Worm (Caenorhabditis elegans) whole organism, L3 larva: Measurements from ENCODE around the gene rike-1.

Experiments
- aly-2 ChIP-seq: fragments of 150-350 bp; optimal IDR thresholded peaks from 2 replicates; lab custom pipeline; 2014; ENCODE audit warnings: missing biosample characterization, missing genetic modification characterization
- ama-1 ChIP-seq: fragments of 150-350 bp; optimal IDR thresholded peaks from 2 replicates; lab custom pipeline; 2018
- ceh-9 ChIP-seq: sonication (generic microtip); optimal IDR thresholded peaks from 2 replicates; lab custom pipeline; 2018; ENCODE audit warnings: missing biosample characterization, missing genetic modification characterization
- daf-12 ChIP-seq: fragments of 150-350 bp; optimal IDR thresholded peaks from 2 replicates; lab custom pipeline; 2014; ENCODE audit warnings: missing biosample characterization, missing genetic modification reagents, missing genetic modification characterization
- egl-27 ChIP-seq: sonication (generic microtip); optimal IDR thresholded peaks from 4 replicates; lab custom pipeline; 2017; ENCODE audit warnings: missing biosample characterization, missing genetic modification reagents, missing genetic modification characterization
- egl-5 ChIP-seq: fragments of 150-350 bp; optimal IDR thresholded peaks from 2 replicates; lab custom pipeline; 2017; ENCODE audit warnings: missing biosample characterization, missing genetic modification reagents, missing genetic modification characterization, inconsistent platforms
- elt-2 ChIP-seq: sonication (generic microtip); optimal IDR thresholded peaks from 2 replicates; lab custom pipeline; 2016; ENCODE audit warnings: missing genetic modification reagents, mild to moderate bottlenecking, missing genetic modification characterization, missing compliant biosample characterization
- elt-3 ChIP-seq, 3 experiments: fragments of 150-350 bp in 1 of 3; sonication (generic microtip) in 2 of 3; optimal IDR thresholded peaks; 2 replicates in 2 of 3; 4 replicates in 1 of 3; lab custom pipeline; 2014 to 2017; ENCODE audit warnings: missing biosample characterization in 3 of 3, missing genetic modification characterization in 3 of 3
- eor-1 ChIP-seq, 2 experiments: fragments of 150-350 bp; optimal IDR thresholded peaks; 2 replicates each; lab custom pipeline; 2014 to 2018; ENCODE audit warnings: missing biosample characterization in 2 of 2, missing genetic modification characterization in 2 of 2
- fkh-10 ChIP-seq: sonication (generic microtip); optimal IDR thresholded peaks from 2 replicates; lab custom pipeline; 2017; ENCODE audit warnings: missing biosample characterization, missing genetic modification reagents, missing genetic modification characterization
- fkh-2 ChIP-seq: fragments of 150-350 bp; optimal IDR thresholded peaks from 2 replicates; lab custom pipeline; 2014; ENCODE audit warnings: missing biosample characterization, missing genetic modification reagents, missing genetic modification characterization
- hmg-11 ChIP-seq: sonication (generic microtip); optimal IDR thresholded peaks from 2 replicates; lab custom pipeline; 2016; ENCODE audit warnings: missing genetic modification characterization, missing compliant biosample characterization
- jun-1 ChIP-seq: fragments of 150-350 bp; optimal IDR thresholded peaks from 2 replicates; lab custom pipeline; 2014; ENCODE audit warnings: missing biosample characterization, missing genetic modification reagents, missing genetic modification characterization
- lin-15B ChIP-seq: fragments of 150-350 bp; optimal IDR thresholded peaks from 2 replicates; lab custom pipeline; 2014; ENCODE audit warnings: missing biosample characterization, missing genetic modification characterization
- lsy-12 ChIP-seq: sonication (generic microtip); optimal IDR thresholded peaks from 2 replicates; lab custom pipeline; 2016; ENCODE audit warnings: mild to moderate bottlenecking, missing genetic modification characterization, missing compliant biosample characterization
- mml-1 ChIP-seq: fragments of 150-350 bp; sonication (generic microtip); optimal IDR thresholded peaks from 3 replicates; lab custom pipeline; 2014; ENCODE audit warnings: missing biosample characterization, missing genetic modification characterization
- nfya-1 ChIP-seq: sonication (generic microtip); optimal IDR thresholded peaks from 2 replicates; lab custom pipeline; 2017; ENCODE audit warnings: missing genetic modification characterization, mild to moderate bottlenecking, missing compliant biosample characterization, antibody characterized with exemption, moderate library complexity; ENCODE audit not compliant: insufficient read depth
- nhr-12 ChIP-seq: fragments of 150-350 bp; optimal IDR thresholded peaks from 2 replicates; lab custom pipeline; 2014; ENCODE audit warnings: missing biosample characterization, missing genetic modification characterization
- nhr-23 ChIP-seq: fragments of 150-350 bp; optimal IDR thresholded peaks from 2 replicates; lab custom pipeline; 2014; ENCODE audit warnings: missing biosample characterization, missing genetic modification reagents, missing genetic modification characterization
- nhr-237 ChIP-seq: fragments of 150-350 bp; optimal IDR thresholded peaks from 2 replicates; lab custom pipeline; 2014; ENCODE audit warnings: missing biosample characterization, missing genetic modification characterization
- nhr-25 ChIP-seq: sonication (generic microtip); optimal IDR thresholded peaks from 2 replicates; lab custom pipeline; 2017; ENCODE audit warnings: missing biosample characterization, missing genetic modification characterization
- nhr-28 ChIP-seq: fragments of 150-350 bp; optimal IDR thresholded peaks from 2 replicates; lab custom pipeline; 2014; ENCODE audit warnings: missing biosample characterization, missing genetic modification characterization
- nhr-43 ChIP-seq: sonication (generic microtip); optimal IDR thresholded peaks from 2 replicates; lab custom pipeline; 2016; ENCODE audit warnings: mild to moderate bottlenecking, missing genetic modification characterization, missing compliant biosample characterization; ENCODE audit not compliant: poor library complexity, severe bottlenecking
- nhr-67 ChIP-seq: fragments of 150-350 bp; optimal IDR thresholded peaks from 2 replicates; lab custom pipeline; 2014; ENCODE audit warnings: missing biosample characterization, missing genetic modification characterization
- nhr-77 ChIP-seq: fragments of 150-350 bp; optimal IDR thresholded peaks from 2 replicates; lab custom pipeline; 2014; ENCODE audit warnings: missing biosample characterization, missing genetic modification characterization
- pha-4 ChIP-seq: fragments of 150-350 bp; optimal IDR thresholded peaks from 2 replicates; lab custom pipeline; 2014; ENCODE audit warnings: missing biosample characterization, missing genetic modification reagents, missing genetic modification characterization
- pqm-1 ChIP-seq: fragments of 150-350 bp; optimal IDR thresholded peaks from 2 replicates; lab custom pipeline; 2017; ENCODE audit warnings: missing biosample characterization, missing genetic modification characterization, inconsistent platforms
- sea-2 ChIP-seq: fragments of 150-350 bp; sonication (generic microtip); optimal IDR thresholded peaks from 4 replicates; lab custom pipeline; 2014; ENCODE audit warnings: missing biosample characterization, missing genetic modification reagents, missing genetic modification characterization
- skn-1 ChIP-seq: fragments of 150-350 bp; optimal IDR thresholded peaks from 2 replicates; lab custom pipeline; 2014; ENCODE audit warnings: missing biosample characterization, missing genetic modification characterization
- snpc-4 ChIP-seq: fragments of 150-350 bp; optimal IDR thresholded peaks from 2 replicates; lab custom pipeline; 2014; ENCODE audit warnings: missing biosample characterization, missing genetic modification characterization
- tbx-2 ChIP-seq: sonication (generic microtip); optimal IDR thresholded peaks from 2 replicates; lab custom pipeline; 2016; ENCODE audit warnings: mild to moderate bottlenecking, missing genetic modification characterization, missing compliant biosample characterization
- unc-62 ChIP-seq: fragments of 150-350 bp; sonication (generic microtip); optimal IDR thresholded peaks from 4 replicates; lab custom pipeline; 2014; ENCODE audit warnings: missing biosample characterization, missing genetic modification reagents, missing genetic modification characterization
- zag-1 ChIP-seq: fragments of 150-350 bp; optimal IDR thresholded peaks from 2 replicates; lab custom pipeline; 2014; ENCODE audit warnings: missing biosample characterization, missing genetic modification characterization
- ztf-11 ChIP-seq: fragments of 150-350 bp; optimal IDR thresholded peaks from 2 replicates; lab custom pipeline; 2014; ENCODE audit warnings: missing biosample characterization, missing genetic modification characterization
- ztf-4 ChIP-seq: fragments of 150-350 bp; optimal IDR thresholded peaks from 2 replicates; lab custom pipeline; 2014; ENCODE audit warnings: missing biosample characterization, missing genetic modification characterization

Gene rike-1

DNA sequence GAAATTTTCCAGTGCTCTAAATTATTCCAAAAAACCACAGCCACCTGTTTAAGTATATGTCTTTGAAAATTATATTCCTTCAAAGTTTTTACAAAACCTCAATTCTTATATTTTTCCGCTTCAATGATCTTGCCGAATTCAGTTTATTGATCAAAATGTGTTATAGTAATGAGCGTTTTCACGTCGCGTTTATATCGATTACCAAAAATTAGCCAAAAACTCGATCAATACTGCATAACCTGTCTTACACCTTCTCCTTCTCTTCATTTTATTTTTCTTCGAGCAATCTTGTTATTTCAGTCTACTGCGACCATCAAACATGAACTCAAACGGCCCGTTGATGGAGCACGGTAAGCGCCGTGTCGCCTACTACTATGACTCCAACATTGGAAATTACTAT is 20.6 kb downstream of the rike-1 start, which contains the start of gene hda-1:
Gene hda-1, plus strand, starts transcription at position 301 of the 400 bp plus-strand sequence.
- no peak for TF ChIP-seq skn-1 (tag; lab: Kevin White, UChicago)
- no peak for TF ChIP-seq daf-12 (tag; lab: Kevin White, UChicago)
- no peak for TF ChIP-seq fkh-2
- TF ChIP-seq nhr-28 (tag; lab: Kevin White, UChicago) = no peak
- no peak for TF ChIP-seq unc-62
- TF ChIP-seq pha-4 (tag; lab: Kevin White, UChicago) = no peak
- TF ChIP-seq ama-1 (lab: Kevin White, UChicago) = no peak
- TF ChIP-seq nhr-25 (tag; lab: Kevin White, UChicago) = no peak
- no peak for TF ChIP-seq ztf-4 (tag; lab: Kevin White, UChicago)
- no peak for TF ChIP-seq nhr-77 (tag; lab: Kevin White, UChicago)
- no peak for TF ChIP-seq nhr-12 (tag; lab: Kevin White, UChicago)
- TF ChIP-seq jun-1 (tag; lab: Kevin White, UChicago) = no peak
- no peak for TF ChIP-seq egl-27
- TF ChIP-seq snpc-4 (tag; lab: Kevin White, UChicago) = no peak
- no peak for TF ChIP-seq elt-3 (tag; optimal IDR thresholded peaks at IDR 0.05; lab: Kevin White, UChicago)
- TF ChIP-seq nhr-43 (tag; lab: Kevin White, UChicago) = no peak

DNA sequence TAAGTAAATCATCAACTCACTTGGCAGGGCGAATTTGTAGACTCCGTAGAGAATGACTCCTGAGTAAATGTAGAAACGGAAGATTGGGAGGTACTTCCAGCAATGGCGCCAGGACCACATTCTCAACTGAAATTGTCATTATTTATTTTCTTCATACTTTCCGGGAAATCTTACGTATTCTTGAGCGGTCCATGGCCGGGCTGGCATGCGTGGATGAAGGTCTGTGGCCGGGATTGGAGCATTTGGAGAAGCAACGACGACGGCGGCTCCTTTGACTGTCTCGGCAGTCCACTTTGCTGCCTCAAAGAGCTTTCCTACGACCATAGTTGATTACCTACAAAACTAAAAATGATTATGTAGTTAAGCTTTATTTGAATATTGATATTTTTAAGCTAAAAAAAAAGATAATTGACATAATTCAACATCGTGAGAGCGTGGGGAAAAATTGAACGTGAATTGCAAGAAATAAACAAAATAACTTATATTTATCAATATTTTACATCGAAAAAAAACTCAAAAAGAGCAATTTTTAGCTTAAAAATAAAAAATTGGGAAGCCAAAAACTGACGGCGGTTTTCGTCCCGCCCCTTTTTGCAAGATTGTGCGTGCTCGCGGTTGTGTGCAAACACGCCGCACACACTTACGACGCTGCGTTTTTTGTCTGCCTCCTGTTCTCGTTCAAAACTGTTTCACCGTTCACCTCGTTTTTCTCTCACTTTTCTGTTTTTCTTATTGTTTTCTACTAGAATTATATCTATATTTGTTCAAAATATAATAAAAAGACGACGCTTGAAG is 21.7 kb downstream of the rike-1 start, which contains the start of gene ril-1:
Gene ril-1, minus strand, starts transcription at position 342 of the 795 bp plus-strand sequence.
- TF ChIP-seq nhr-25 (tag; lab: Kevin White, UChicago) (peak; percentile 29), lin-15B (tag; lab: Kevin White, UChicago) (peak; percentile 54), elt-2 (peak; percentile 48), lsy-12 (tag; lab: Kevin White, UChicago) (no peak), hmg-11 (tag; lab: Kevin White, UChicago) (peak; percentile 49), nfya-1 (tag; lab: Kevin White, UChicago) (peak; percentile 64), nhr-23 (tag; lab: Kevin White, UChicago) (peak; percentile 7), eor-1 (tag; optimal IDR thresholded peaks at IDR 0.05; lab: Kevin White, UChicago) (no peak)

DNA sequence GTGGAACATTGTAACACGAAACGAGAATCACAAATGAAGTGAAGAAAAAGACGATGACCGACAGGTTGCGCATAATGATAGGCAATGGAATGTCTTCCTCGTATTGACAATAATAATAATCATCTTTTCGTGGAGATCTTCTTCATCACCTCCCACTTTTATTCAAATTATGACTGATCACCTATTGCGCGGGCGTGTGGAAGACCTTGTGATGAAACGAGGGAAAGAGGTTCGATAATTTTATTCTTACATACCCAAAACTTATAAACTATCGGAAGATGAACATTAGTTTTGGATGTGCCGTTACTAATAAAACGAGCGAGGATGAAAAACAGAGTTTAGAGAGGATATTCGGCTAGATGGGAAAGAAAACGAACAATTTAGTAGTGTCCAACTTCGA is 22.6 kb downstream of the rike-1 start, which contains the start of gene C53A5.2:
Gene C53A5.2, minus strand, starts transcription at position 101 of the 400 bp plus-strand sequence.
- TF ChIP-seq lin-15B (tag; lab: Kevin White, UChicago) = no peak
- TF ChIP-seq snpc-4 (tag; lab: Kevin White, UChicago) = no peak
- TF ChIP-seq pqm-1 (tag; lab: Kevin White, UChicago) = no peak
- no peak for TF ChIP-seq egl-27
- TF ChIP-seq mml-1 (tag; lab: Kevin White, UChicago) = no peak
- no peak for TF ChIP-seq nhr-67 (tag; lab: Kevin White, UChicago)

DNA sequence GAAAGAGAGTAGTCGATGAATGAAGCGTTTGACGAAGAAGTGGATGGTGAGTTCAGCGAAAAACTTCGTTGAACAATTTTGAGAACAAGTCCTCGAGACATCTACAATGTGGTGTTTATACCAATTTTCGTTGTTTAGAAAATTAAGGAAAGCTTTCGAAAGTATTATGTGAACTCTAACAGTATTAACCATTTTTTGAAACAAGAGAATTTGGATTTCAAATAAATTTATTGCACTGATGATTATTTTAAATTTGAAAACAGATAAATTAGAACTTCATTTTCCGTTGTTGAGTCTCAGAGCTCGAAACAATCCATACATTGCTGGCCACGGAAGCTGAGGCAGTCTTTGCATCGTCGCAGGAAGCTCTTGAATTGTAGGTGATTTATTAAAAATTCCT is 23.2 kb downstream of the rike-1 start, which contains the start of gene C53A5.16:
Gene C53A5.16, minus strand, starts transcription at position 101 of the 400 bp plus-strand sequence.
- no peak for TF ChIP-seq tbx-2 (tag; lab: Kevin White, UChicago)
- TF ChIP-seq nhr-67 (tag; lab: Kevin White, UChicago) = no peak
- TF ChIP-seq lin-15B (tag; lab: Kevin White, UChicago) = no peak
- TF ChIP-seq, all 47 proteins: peak for 0

- TF ChIP-seq ama-1 (lab: Kevin White, UChicago) = no peak
- no peak for TF ChIP-seq eor-1 (tag; optimal IDR thresholded peaks at IDR 0.05; lab: Kevin White, UChicago)
- no peak for TF ChIP-seq hmg-11 (tag; lab: Kevin White, UChicago)
- no peak for TF ChIP-seq nhr-237
- TF ChIP-seq mml-1 (tag; lab: Kevin White, UChicago) = no peak
- TF ChIP-seq tbx-2 (tag; lab: Kevin White, UChicago) = no peak
- TF ChIP-seq ceh-9 (tag; lab: Kevin White, UChicago) = no peak
Observed at ce11 chrV:14521000-14521399, 24.7 kb downstream of the rike-1 start, which contains the start of gene C53A5.17. Gene C53A5.17, minus strand, starts transcription at chrV:14521100.

- TF ChIP-seq unc-62 (no peak), ceh-9 (tag; lab: Kevin White, UChicago) (no peak), nhr-12 (tag; lab: Kevin White, UChicago) (no peak), nhr-67 (tag; lab: Kevin White, UChicago) (no peak), fkh-2 (no peak), fkh-10 (GFP tag; lab: Kevin White, UChicago) (no peak), aly-2 (tag; lab: Kevin White, UChicago) (no peak), eor-1 (tag; optimal IDR thresholded peaks at IDR 0.05; lab: Kevin White, UChicago) (no peak), ztf-11 (tag; lab: Kevin White, UChicago) (no peak), nhr-28 (tag; lab: Kevin White, UChicago) (no peak), elt-3 (tag; optimal IDR thresholded peaks at IDR 0.05; lab: Kevin White, UChicago) (no peak), sea-2 (GFP tag; lab: Kevin White, UChicago) (no peak), zag-1 (tag; lab: Kevin White, UChicago) (no peak), ztf-4 (tag; lab: Kevin White, UChicago) (no peak), egl-5 (tag; lab: Kevin White, UChicago) (no peak)
Observed at ce11 chrV:14519268-14519667, 26.4 kb downstream of the rike-1 start, which contains the start of gene R02D5.8. Gene R02D5.8, minus strand, starts transcription at chrV:14519368.
